Worm (Caenorhabditis elegans) whole organism, L4 larva: ENCODE results near the gene nspa-9.

Experiments
- aly-2 ChIP-seq: sonication (generic microtip); optimal IDR thresholded peaks from 2 replicates; lab custom pipeline; 2018; ENCODE audit warnings: missing biosample characterization, missing genetic modification characterization
- ces-1 ChIP-seq: fragments of 150-350 bp; sonication (generic microtip); optimal IDR thresholded peaks from 4 replicates; lab custom pipeline; 2014; ENCODE audit warnings: missing biosample characterization, missing genetic modification reagents, missing genetic modification characterization
- daf-19 ChIP-seq: fragments of 200-800 bp; sonication (Bioruptor generic); conservative IDR thresholded peaks from 2 replicates; pipeline ENCODE4 v1.3.6; 2022; ENCODE audit warnings: missing genetic modification characterization, missing compliant biosample characterization
- egl-27 ChIP-seq: sonication (generic microtip); optimal IDR thresholded peaks from 3 replicates; lab custom pipeline; 2017; ENCODE audit warnings: missing biosample characterization, missing genetic modification reagents, missing genetic modification characterization
- egl-43 ChIP-seq: fragments of 200-800 bp; sonication (Bioruptor generic); IDR thresholded peaks from 2 replicates; pipeline ENCODE4 v1.3.6; 2022; ENCODE audit warnings: missing genetic modification reagents, missing genetic modification characterization, missing compliant biosample characterization
- fos-1 ChIP-seq: fragments of 150-350 bp; optimal IDR thresholded peaks from 2 replicates; lab custom pipeline; 2014; ENCODE audit warnings: missing biosample characterization, missing genetic modification characterization
- gei-8 ChIP-seq: fragments of 200-800 bp; sonication (Bioruptor generic); optimal IDR thresholded peaks from 2 replicates; lab custom pipeline; 2018; ENCODE audit warnings: mild to moderate bottlenecking, missing genetic modification characterization, missing compliant biosample characterization
- jun-1 ChIP-seq: fragments of 150-350 bp; optimal IDR thresholded peaks from 2 replicates; lab custom pipeline; 2014; ENCODE audit warnings: missing biosample characterization, missing genetic modification reagents, missing genetic modification characterization
- lim-7 ChIP-seq: fragments of 200-800 bp; sonication (Bioruptor generic); IDR thresholded peaks from 2 replicates; pipeline ENCODE4 v1.3.6; 2022; ENCODE audit warnings: missing genetic modification characterization, missing compliant biosample characterization
- lin-15B ChIP-seq: fragments of 150-350 bp; sonication (generic microtip); optimal IDR thresholded peaks from 3 replicates; lab custom pipeline; 2014; ENCODE audit warnings: missing biosample characterization, missing genetic modification characterization
- lsy-2 ChIP-seq, 2 experiments: fragments of 150-350 bp in 1 of 2; sonication (generic microtip) in 1 of 2; optimal IDR thresholded peaks; 2 replicates each; lab custom pipeline; 2014 to 2017; ENCODE audit warnings: missing biosample characterization in 2 of 2, missing genetic modification characterization in 2 of 2
- nhr-237 ChIP-seq: sonication (generic microtip); optimal IDR thresholded peaks from 2 replicates; lab custom pipeline; 2017; ENCODE audit warnings: missing biosample characterization, missing genetic modification characterization
- snpc-4 ChIP-seq: fragments of 150-350 bp; optimal IDR thresholded peaks from 2 replicates; lab custom pipeline; 2014; ENCODE audit warnings: missing biosample characterization, missing genetic modification characterization
- zag-1 ChIP-seq: fragments of 150-350 bp; optimal IDR thresholded peaks from 2 replicates; lab custom pipeline; 2014; ENCODE audit warnings: missing biosample characterization, missing genetic modification characterization

DNA sequence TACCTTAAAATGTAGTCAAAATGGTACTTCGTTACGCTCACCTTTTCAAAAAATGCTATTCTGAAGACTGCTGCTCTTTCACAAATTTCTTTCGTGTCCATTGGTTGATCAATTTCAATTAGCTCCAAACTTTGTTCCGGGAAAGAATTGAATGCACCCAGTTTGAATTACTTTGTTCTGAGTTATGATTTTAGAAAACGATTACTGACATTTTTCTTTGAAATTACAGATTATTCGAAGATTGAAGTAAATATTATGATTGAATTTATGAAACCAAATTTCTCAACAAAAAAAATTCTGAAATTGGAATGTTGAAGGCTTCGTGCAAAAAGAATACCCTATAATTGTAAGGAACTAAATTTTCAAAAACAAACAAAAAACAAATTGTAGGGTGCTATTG, 45.4 kb downstream of the nspa-9 start, which contains the start of gene Y102F5A.1:
- TF ChIP-seq gei-8 (no peak), egl-27 (tag; lab: Kevin White, UChicago) (no peak), aly-2 (tag; lab: Kevin White, UChicago) (no peak), lin-15B (tag; lab: Kevin White, UChicago) (no peak), fos-1 (tag; lab: Kevin White, UChicago) (no peak), egl-43 (no peak), snpc-4 (tag; lab: Kevin White, UChicago) (no peak), daf-19 (GFP tag; lab: Robert Waterston, UW) (no peak), lsy-2 (tag; optimal IDR thresholded peaks at IDR 0.05; lab: Kevin White, UChicago) (no peak), zag-1 (no peak), lim-7 (GFP tag; lab: Robert Waterston, UW) (no peak), ces-1 (GFP tag; lab: Kevin White, UChicago) (no peak), nhr-237 (no peak), jun-1 (no peak)
